Worm (Caenorhabditis elegans): ENCODE data around the gene prx-2.
A peak's percentile ranks its signal among the peaks of the same experiment; 100 is the strongest.

ce11 chrIV:11604909-11605308, 39.0 kb upstream of the prx-2 start, which contains the start of the genes ragc-1 and Y24F12A.1:
- TF ChIP-seq ama-1 (optimal IDR thresholded peaks at IDR 0.05) (no peak), sox-4 (tag; optimal IDR thresholded peaks at IDR 0.05) (no peak), ahr-1 (tag; optimal IDR thresholded peaks at IDR 0.05) (no peak), elt-2 (tag; optimal IDR thresholded peaks at IDR 0.05) (peak; percentile 66), ceh-48 (tag; optimal IDR thresholded peaks at IDR 0.05) (no peak), F13H6.1 (tag; optimal IDR thresholded peaks at IDR 0.05) (no peak), dmd-4 (tag; optimal IDR thresholded peaks at IDR 0.05; ENCODE audit: borderline replicate concordance) (no peak), nfya-1 (tag; optimal IDR thresholded peaks at IDR 0.05) (peak; percentile 23), eyg-1 (tag; optimal IDR thresholded peaks at IDR 0.05) (no peak), ztf-16 (tag; optimal IDR thresholded peaks at IDR 0.05) (no peak), pha-4 (tag; optimal IDR thresholded peaks at IDR 0.05) (no peak), pros-1 (tag; optimal IDR thresholded peaks at IDR 0.05) (no peak), unc-42 (tag; optimal IDR thresholded peaks at IDR 0.05) (peak; percentile 10), hlh-30 (tag; optimal IDR thresholded peaks at IDR 0.05; ENCODE audit: insufficient read depth) (peak; percentile 47)

All from whole organism, late embryonic.